Fruit fly (Drosophila melanogaster): Measurements from ENCODE around the gene Tim9b.

- TF ChIP-seq bab1 (GFP tag; optimal IDR thresholded peaks at IDR 0.05) (peak; percentile 68), CG33017 (tag; optimal IDR thresholded peaks at IDR 0.05) (no peak), tj (GFP tag; optimal IDR thresholded peaks at IDR 0.05) (peak; percentile 71), cnc (optimal IDR thresholded peaks at IDR 0.05) (no peak), CG12768 (GFP tag; optimal IDR thresholded peaks at IDR 0.05) (peak; percentile 45)
These were observed 48.7 kb upstream of the Tim9b start, which contains the start of gene Zw for dm6 chrX:19666991-19667409.
